Fruit fly (Drosophila melanogaster): Measurements from ENCODE around the gene Pka-R1.

dm6 chr3L:20784812-20785671 is 30.9 kb upstream of the Pka-R1 start:
- TF ChIP-seq Eip75B (GFP tag; optimal IDR thresholded peaks at IDR 0.05) (peak; percentile 28), Eip78C (GFP tag) (peak; percentile 91), CG7368 (GFP tag; optimal IDR thresholded peaks at IDR 0.05) (no peak), Met (GFP tag; optimal IDR thresholded peaks at IDR 0.05) (peak; percentile 55), fkh (GFP tag; optimal IDR thresholded peaks at IDR 0.05) (peak; percentile 6)
